5 worm cellular contexts compared by ENCODE assay signal in the genomic region with DNA sequence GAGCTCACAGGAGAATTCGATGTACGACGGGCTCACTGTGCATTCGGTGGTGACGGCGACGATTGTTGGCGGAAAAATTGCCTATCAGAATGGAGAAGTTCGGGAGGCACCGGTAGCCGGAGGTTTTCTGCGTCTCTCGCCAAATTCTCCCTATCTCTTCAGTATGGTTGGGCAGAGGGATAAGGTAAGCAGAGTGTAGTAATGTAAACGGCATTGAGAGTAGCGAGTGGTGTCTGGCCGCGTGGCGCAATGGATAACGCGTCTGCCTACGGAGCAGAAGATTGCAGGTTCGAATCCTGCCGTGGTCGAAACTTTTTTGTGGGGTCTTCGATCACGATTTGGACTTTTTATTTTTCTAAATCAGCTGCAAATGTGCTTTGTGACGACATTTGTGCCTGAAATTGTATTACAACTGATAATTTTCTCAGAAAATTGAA.
A peak's percentile ranks its signal among the peaks of the same experiment; 100 is the strongest.
TF ChIP-seq lines count a peak whose summit lies in the region.

No protein-coding gene starts in this region.

TF ChIP-seq in whole organism, L1 larva, 84 proteins besides CTCF, POLR2A, EP300 and RAD21 (continues in another document):
- TF ChIP-seq jun-1 (tag; optimal IDR thresholded peaks at IDR 0.05; lab: Kevin White, UChicago), result peak; percentile 23
- TF ChIP-seq rnt-1 (tag; optimal IDR thresholded peaks at IDR 0.05; lab: Kevin White, UChicago), result peak; percentile 72
- peak; percentile 81 for TF ChIP-seq nhr-47 (tag; optimal IDR thresholded peaks at IDR 0.05; lab: Kevin White, UChicago)
- no peak for TF ChIP-seq C04F5.9 (tag; optimal IDR thresholded peaks at IDR 0.05; lab: Kevin White, UChicago)
- no peak for TF ChIP-seq blmp-1 (tag; optimal IDR thresholded peaks at IDR 0.05; lab: Kevin White, UChicago)
- no peak for TF ChIP-seq lin-15B (tag; optimal IDR thresholded peaks at IDR 0.05; lab: Kevin White, UChicago)
- no peak for TF ChIP-seq fkh-4 (tag; optimal IDR thresholded peaks at IDR 0.05; lab: Kevin White, UChicago; ENCODE audit: borderline replicate concordance)
- TF ChIP-seq ztf-4 (tag; optimal IDR thresholded peaks at IDR 0.05; lab: Kevin White, UChicago), result no peak
- TF ChIP-seq ztf-11 (tag; optimal IDR thresholded peaks at IDR 0.05; lab: Kevin White, UChicago), result no peak
- peak; percentile 28 to 66 for TF ChIP-seq lin-35 (GFP tag; optimal IDR thresholded peaks at IDR 0.05; lab: Kevin White, UChicago)
- TF ChIP-seq nhr-76 (tag; optimal IDR thresholded peaks at IDR 0.05; lab: Kevin White, UChicago), result no peak
- no peak for TF ChIP-seq zag-1 (tag; optimal IDR thresholded peaks at IDR 0.05; lab: Kevin White, UChicago)
- no peak for TF ChIP-seq elt-3 (tag; optimal IDR thresholded peaks at IDR 0.05; lab: Kevin White, UChicago)
- TF ChIP-seq xbp-1 (tag; optimal IDR thresholded peaks at IDR 0.05; lab: Kevin White, UChicago), result peak; percentile 38
- TF ChIP-seq ceh-8 (GFP tag; optimal IDR thresholded peaks at IDR 0.05; lab: Kevin White, UChicago), result peak; percentile 41
- TF ChIP-seq sox-4 (tag; optimal IDR thresholded peaks at IDR 0.05; lab: Kevin White, UChicago), result no peak
- peak; percentile 39 to 66 for TF ChIP-seq lsy-2 (tag; optimal IDR thresholded peaks at IDR 0.05; lab: Kevin White, UChicago)

TF ChIP-seq in whole organism, L3 larva, 47 proteins besides CTCF, POLR2A, EP300 and RAD21:
- TF ChIP-seq elt-2 (tag; optimal IDR thresholded peaks at IDR 0.05; lab: Kevin White, UChicago) (peak; percentile 28), lsy-12 (tag; optimal IDR thresholded peaks at IDR 0.05; lab: Kevin White, UChicago) (peak; percentile 45), ceh-82 (tag; optimal IDR thresholded peaks at IDR 0.05; lab: Kevin White, UChicago) (no peak), lin-15B (tag; optimal IDR thresholded peaks at IDR 0.05; lab: Kevin White, UChicago) (no peak), nhr-23 (tag; optimal IDR thresholded peaks at IDR 0.05; lab: Kevin White, UChicago) (peak; percentile 21), ceh-9 (tag; optimal IDR thresholded peaks at IDR 0.05; lab: Kevin White, UChicago) (no peak), jun-1 (tag; optimal IDR thresholded peaks at IDR 0.05; lab: Kevin White, UChicago) (peak; percentile 29), hmg-11 (tag; optimal IDR thresholded peaks at IDR 0.05; lab: Kevin White, UChicago) (peak; percentile 10), pha-4 (tag; optimal IDR thresholded peaks at IDR 0.05; lab: Kevin White, UChicago) (peak; percentile 41), ztf-4 (tag; optimal IDR thresholded peaks at IDR 0.05; lab: Kevin White, UChicago) (no peak), eor-1 (tag; optimal IDR thresholded peaks at IDR 0.05; lab: Kevin White, UChicago) (no peak), mml-1 (tag; optimal IDR thresholded peaks at IDR 0.05; lab: Kevin White, UChicago) (no peak), lin-39 (tag; optimal IDR thresholded peaks at IDR 0.05; lab: Kevin White, UChicago) (peak; percentile 48), fos-1 (tag; optimal IDR thresholded peaks at IDR 0.05; lab: Kevin White, UChicago) (no peak), nhr-76 (tag; optimal IDR thresholded peaks at IDR 0.05; lab: Kevin White, UChicago) (no peak), nfya-1 (tag; optimal IDR thresholded peaks at IDR 0.05; lab: Kevin White, UChicago; ENCODE audit: insufficient read depth) (peak; percentile 25), nhr-25 (tag; optimal IDR thresholded peaks at IDR 0.05; lab: Kevin White, UChicago) (peak; percentile 14), skn-1 (tag; optimal IDR thresholded peaks at IDR 0.05; lab: Kevin White, UChicago) (peak; percentile 56)

TF ChIP-seq in whole organism, early embryonic, 17 proteins besides CTCF, POLR2A, EP300 and RAD21:
- TF ChIP-seq hmbx-1 (tag; optimal IDR thresholded peaks at IDR 0.05; lab: Kevin White, UChicago) (peak; percentile 45), aly-1 (tag; optimal IDR thresholded peaks at IDR 0.05; lab: Kevin White, UChicago) (peak; percentile 92), ceh-13 (GFP tag; optimal IDR thresholded peaks at IDR 0.05; lab: Kevin White, UChicago) (peak; percentile 73), ets-7 (tag; optimal IDR thresholded peaks at IDR 0.05; lab: Kevin White, UChicago) (peak; percentile 67), tbx-11 (GFP tag; IDR thresholded peaks at IDR 0.05; lab: Robert Waterston, UW) (peak; percentile 85), ama-1 (optimal IDR thresholded peaks at IDR 0.05; lab: Kevin White, UChicago) (peak; percentile 10), pes-1 (GFP tag; IDR thresholded peaks at IDR 0.05; lab: Robert Waterston, UW) (peak; percentile 94), F13C5.2 (tag; optimal IDR thresholded peaks at IDR 0.05; lab: Kevin White, UChicago) (peak; percentile 86), flt-1 (GFP tag; IDR thresholded peaks at IDR 0.05; lab: Robert Waterston, UW) (peak; percentile 89), ceh-36 (tag; optimal IDR thresholded peaks at IDR 0.05; lab: Kevin White, UChicago) (peak; percentile 86), hmg-4 (GFP tag; optimal IDR thresholded peaks at IDR 0.05; lab: Kevin White, UChicago) (peak; percentile 89), sea-1 (GFP tag; conservative IDR thresholded peaks at IDR 0.05; lab: Robert Waterston, UW) (peak; percentile 91), hnd-1 (tag; optimal IDR thresholded peaks at IDR 0.05; lab: Kevin White, UChicago) (peak; percentile 75), tra-4 (tag; optimal IDR thresholded peaks at IDR 0.05; lab: Kevin White, UChicago) (peak; percentile 51), scrt-1 (GFP tag; IDR thresholded peaks at IDR 0.05; lab: Robert Waterston, UW) (peak; percentile 91), tbx-37 (GFP tag; conservative IDR thresholded peaks at IDR 0.05; lab: Robert Waterston, UW) (peak; percentile 82), B0310.2 (tag; optimal IDR thresholded peaks at IDR 0.05; lab: Kevin White, UChicago) (peak; percentile 85)

TF ChIP-seq in whole organism, midembryonic, 9 proteins besides CTCF, POLR2A, EP300 and RAD21:
- TF ChIP-seq flt-1 (GFP tag; IDR thresholded peaks at IDR 0.05; lab: Robert Waterston, UW) (peak; percentile 95), klf-2 (GFP tag; conservative IDR thresholded peaks at IDR 0.05; lab: Robert Waterston, UW) (peak; percentile 75), ref-1 (GFP tag; conservative IDR thresholded peaks at IDR 0.05; lab: Robert Waterston, UW) (peak; percentile 82), tab-1 (GFP tag; IDR thresholded peaks at IDR 0.05; lab: Robert Waterston, UW) (peak; percentile 92), cog-1 (tag; optimal IDR thresholded peaks at IDR 0.05; lab: Kevin White, UChicago) (peak; percentile 69), ztf-23 (GFP tag; IDR thresholded peaks at IDR 0.05; lab: Robert Waterston, UW) (peak; percentile 90), ztf-29 (GFP tag; IDR thresholded peaks at IDR 0.05; lab: Robert Waterston, UW) (peak; percentile 74), med-1 (GFP tag; optimal IDR thresholded peaks at IDR 0.05; lab: Kevin White, UChicago; ENCODE audit: insufficient read depth) (peak; percentile 47), T22C8.4 (GFP tag; IDR thresholded peaks at IDR 0.05; lab: Robert Waterston, UW) (peak; percentile 81)

TF ChIP-seq in whole organism, young adult, 124 proteins besides CTCF, POLR2A, EP300 and RAD21 (continues in another document):
- TF ChIP-seq hlh-26 (GFP tag; conservative IDR thresholded peaks at IDR 0.05; lab: Robert Waterston, UW) (no peak), hsf-1 (GFP tag; IDR thresholded peaks at IDR 0.05; lab: Robert Waterston, UW) (no peak), dpff-1 (tag; optimal IDR thresholded peaks at IDR 0.05; lab: Kevin White, UChicago) (no peak), Y56A3A.18 (GFP tag; IDR thresholded peaks at IDR 0.05; lab: Robert Waterston, UW) (0 out of 2 replicates have a peak, but pooled peaks have one; percentile 23), ztf-25 (GFP tag; IDR thresholded peaks at IDR 0.05; lab: Robert Waterston, UW) (peak; percentile 68; the same call in 1 of the 2 replicates), nhr-90 (tag; optimal IDR thresholded peaks at IDR 0.05; lab: Kevin White, UChicago) (peak; percentile 67), ceh-58 (GFP tag; IDR thresholded peaks at IDR 0.05; lab: Robert Waterston, UW) (no peak), repo-1 (tag; optimal IDR thresholded peaks at IDR 0.05; lab: Kevin White, UChicago) (peak; percentile 38), B0019.2 (GFP tag; conservative IDR thresholded peaks at IDR 0.05; lab: Robert Waterston, UW) (0 out of 2 replicates have a peak, but pooled peaks have one; percentile 27), let-607 (tag; optimal IDR thresholded peaks at IDR 0.05; lab: Kevin White, UChicago) (no peak), rec-8 (tag; optimal IDR thresholded peaks at IDR 0.05; lab: Kevin White, UChicago) (peak; percentile 33 to 53), somi-1 (GFP tag; optimal IDR thresholded peaks at IDR 0.05; lab: Kevin White, UChicago) (no peak), unc-130 (GFP tag; optimal IDR thresholded peaks at IDR 0.05; lab: Kevin White, UChicago) (no peak), ama-1 (optimal IDR thresholded peaks at IDR 0.05; lab: Kevin White, UChicago) (no peak), ama-1 (GFP tag; optimal IDR thresholded peaks at IDR 0.05; lab: Kevin White, UChicago) (peak; percentile 4 to 22), xnd-1 (tag; optimal IDR thresholded peaks at IDR 0.05; lab: Kevin White, UChicago) (no peak), cebp-2 (GFP tag; IDR thresholded peaks at IDR 0.05; lab: Robert Waterston, UW) (no peak), ceh-27 (GFP tag; optimal IDR thresholded peaks at IDR 0.05; lab: Kevin White, UChicago) (peak; percentile 53), lir-1 (GFP tag; conservative IDR thresholded peaks at IDR 0.05; lab: Robert Waterston, UW) (no peak), mel-28 (tag; optimal IDR thresholded peaks at IDR 0.05; lab: Kevin White, UChicago; ENCODE audit: borderline replicate concordance) (no peak), unc-62 (GFP tag; optimal IDR thresholded peaks at IDR 0.05; lab: Kevin White, UChicago) (no peak), mes-4 (tag; optimal IDR thresholded peaks at IDR 0.05; lab: Kevin White, UChicago) (no peak), snpc-1.1 (tag; optimal IDR thresholded peaks at IDR 0.05; lab: Kevin White, UChicago; ENCODE audit: insufficient read depth) (no peak), bed-1 (GFP tag; IDR thresholded peaks at IDR 0.05; lab: Robert Waterston, UW) (no peak), dpl-1 (GFP tag; optimal IDR thresholded peaks at IDR 0.05; lab: Kevin White, UChicago) (no peak), athp-1 (tag; optimal IDR thresholded peaks at IDR 0.05; lab: Kevin White, UChicago) (peak; percentile 45), madf-6 (GFP tag; IDR thresholded peaks at IDR 0.05; lab: Robert Waterston, UW) (peak; percentile 59), zfh-2 (GFP tag; conservative IDR thresholded peaks at IDR 0.05; lab: Robert Waterston, UW) (peak; percentile 76), tlf-1 (GFP tag; optimal IDR thresholded peaks at IDR 0.05; lab: Kevin White, UChicago) (no peak), egrh-3 (GFP tag; IDR thresholded peaks at IDR 0.05; lab: Robert Waterston, UW) (0 out of 2 replicates have a peak, but pooled peaks have one; percentile 36), snpc-1.3 (tag; optimal IDR thresholded peaks at IDR 0.05; lab: Kevin White, UChicago; ENCODE audit: insufficient read depth) (peak; percentile 19), Y95B8A.8 (GFP tag; IDR thresholded peaks at IDR 0.05; lab: Robert Waterston, UW) (peak; percentile 77; the same call in 1 of the 2 replicates)
